Fruit fly (Drosophila melanogaster): ENCODE data around the gene NijA.
A peak's percentile ranks its signal among the peaks of the same experiment; 100 is the strongest.

The NijA gene

dm6 chr3L:10665433-10666150 lies 31.1 kb downstream of the NijA start (continued):
- TF ChIP-seq zen (tag; optimal IDR thresholded peaks at IDR 0.05) (peak; percentile 98), CG2875 (GFP tag; optimal IDR thresholded peaks at IDR 0.05) (peak; percentile 98), zfh1 (GFP tag; IDR thresholded peaks at IDR 0.05) (peak; percentile 91), CG8765 (GFP tag; IDR thresholded peaks at IDR 0.05) (peak; percentile 81), ato (GFP tag; IDR thresholded peaks at IDR 0.05; ENCODE audit: partially characterized antibody) (no peak), CG14050 (GFP tag; IDR thresholded peaks at IDR 0.05) (peak; percentile 84), phol (tag; optimal IDR thresholded peaks at IDR 0.05) (peak; percentile 98), CG6254 (GFP tag; optimal IDR thresholded peaks at IDR 0.05) (peak; percentile 95), CG30431 (GFP tag; optimal IDR thresholded peaks at IDR 0.05) (peak; percentile 92), Myb (GFP tag; optimal IDR thresholded peaks at IDR 0.05) (peak; percentile 37), Optix (GFP tag; IDR thresholded peaks at IDR 0.05) (peak; percentile 41; the same call in 1 of the 3 replicates), Ets65A (GFP tag) (peak; percentile 95), rib (GFP tag; IDR thresholded peaks at IDR 0.05) (no peak), Six4 (GFP tag; optimal IDR thresholded peaks at IDR 0.05) (peak; percentile 96), D (optimal IDR thresholded peaks at IDR 0.05) (no peak), D (GFP tag; optimal IDR thresholded peaks at IDR 0.05) (peak; percentile 98), Ets97D (GFP tag; optimal IDR thresholded peaks at IDR 0.05) (peak; percentile 65), Scr (GFP tag; IDR thresholded peaks at IDR 0.05; ENCODE audit: partially characterized antibody) (no peak; the same call in 1 of the 2 replicates), Dp (GFP tag; optimal IDR thresholded peaks at IDR 0.05) (peak; percentile 22), tap (tag; optimal IDR thresholded peaks at IDR 0.05) (peak; percentile 98), Dll (GFP tag; IDR thresholded peaks at IDR 0.05; ENCODE audit: partially characterized antibody) (no peak), bigmax (GFP tag; optimal IDR thresholded peaks at IDR 0.05) (peak; percentile 92), CG6765 (GFP tag; optimal IDR thresholded peaks at IDR 0.05) (peak; percentile 96), CG6272 (GFP tag; IDR thresholded peaks at IDR 0.05) (peak; percentile 74), sob (GFP tag; IDR thresholded peaks at IDR 0.05) (peak; percentile 85; the same call in 1 of the 2 replicates), unpg (GFP tag; optimal IDR thresholded peaks at IDR 0.05) (peak; percentile 97), Dip3 (GFP tag; optimal IDR thresholded peaks at IDR 0.05) (peak; percentile 74), Trl (optimal IDR thresholded peaks at IDR 0.05) (peak; percentile 82 to 90), Trl (GFP tag; optimal IDR thresholded peaks at IDR 0.05) (peak; percentile 87), CG12942 (GFP tag; optimal IDR thresholded peaks at IDR 0.05) (peak; percentile 89), CG13424 (tag; optimal IDR thresholded peaks at IDR 0.05) (peak; percentile 99), E2f2 (GFP tag; IDR thresholded peaks at IDR 0.05) (peak; percentile 75), CG31224 (GFP tag; IDR thresholded peaks at IDR 0.05) (peak; percentile 84), stwl (tag; optimal IDR thresholded peaks at IDR 0.05) (peak; percentile 65), CG5180 (GFP tag; optimal IDR thresholded peaks at IDR 0.05) (peak; percentile 94), Jarid2 (GFP tag; optimal IDR thresholded peaks at IDR 0.05) (peak; percentile 90), seq (GFP tag; IDR thresholded peaks at IDR 0.05) (peak; percentile 96), eyg (GFP tag; optimal IDR thresholded peaks at IDR 0.05) (peak; percentile 56), Xbp1 (GFP tag; optimal IDR thresholded peaks at IDR 0.05) (peak; percentile 95), Atf-2 (GFP tag; optimal IDR thresholded peaks at IDR 0.05) (peak; percentile 75), Hr51 (GFP tag; optimal IDR thresholded peaks at IDR 0.05) (peak; percentile 93 to 99), kah (GFP tag; optimal IDR thresholded peaks at IDR 0.05) (peak; percentile 94), CG16779 (GFP tag; IDR thresholded peaks at IDR 0.05) (0 out of 2 replicates have a peak, but pooled peaks have one; percentile 57), ERR (GFP tag; optimal IDR thresholded peaks at IDR 0.05) (peak; percentile 50), Dad (GFP tag; optimal IDR thresholded peaks at IDR 0.05) (peak; percentile 78), cato (GFP tag; optimal IDR thresholded peaks at IDR 0.05; ENCODE audit: borderline replicate concordance) (peak; percentile 96), Sin3A (optimal IDR thresholded peaks at IDR 0.05) (no peak), HmgD (GFP tag; optimal IDR thresholded peaks at IDR 0.05) (no peak), vvl (GFP tag; IDR thresholded peaks at IDR 0.05) (peak; percentile 96), ranshi (GFP tag; IDR thresholded peaks at IDR 0.05) (peak; percentile 81)
